Fruit fly (Drosophila melanogaster) Kc167 (cell line): Measurements from ENCODE around the gene CG33267.

Source experiments
- Myc ChIP-seq: fragments of >200 bp; optimal IDR thresholded peaks from 2 replicates; lab custom pipeline; 2017; ENCODE audit warnings: missing external identifiers
- h ChIP-seq: fragments of >200 bp; optimal IDR thresholded peaks from 3 replicates; lab custom pipeline; 2018; ENCODE audit warnings: missing external identifiers
- insv ChIP-seq: fragments of >200 bp; optimal IDR thresholded peaks from 3 replicates; lab custom pipeline; 2018; ENCODE audit warnings: missing external identifiers
- psq ChIP-seq: fragments of >200 bp; optimal IDR thresholded peaks from 2 replicates; lab custom pipeline; 2017; ENCODE audit warnings: missing external identifiers

dm6 chr3L:11526644-11527184, 37.6 kb upstream of the CG33267 start:
- no peak for TF ChIP-seq h (lab: Kevin White, UChicago)
- no peak for TF ChIP-seq insv
- no peak for TF ChIP-seq Myc
- no peak for TF ChIP-seq psq (lab: Kevin White, UChicago)
